Fruit fly (Drosophila melanogaster) whole organism, embryonic: ENCODE measurements around the gene Cpr11A.

Experiments
- ATbp ChIP-seq: fragments of 200-800 bp; sonication (Bioruptor generic); optimal IDR thresholded peaks from 2 replicates; lab custom pipeline; 2017; ENCODE audit warnings: missing biosample characterization, mild to moderate bottlenecking, missing genetic modification characterization, missing genetic modification reagents
- Aef1 ChIP-seq: fragments of 200-800 bp; sonication (Bioruptor generic); IDR thresholded peaks from 3 replicates; pipeline ENCODE4 v1.3.6; 2022; ENCODE audit warnings: missing biosample characterization, missing genetic modification characterization
- CG10543 ChIP-seq: fragments of 200-800 bp; sonication (Bioruptor generic); optimal IDR thresholded peaks from 3 replicates; lab custom pipeline; 2017; ENCODE audit warnings: missing biosample characterization, mild to moderate bottlenecking, missing genetic modification characterization, moderate library complexity
- CG11504 ChIP-seq: fragments of 200-800 bp; sonication (Bioruptor generic); optimal IDR thresholded peaks from 3 replicates; lab custom pipeline; 2019; ENCODE audit warnings: missing biosample characterization, mild to moderate bottlenecking, missing genetic modification characterization, moderate library complexity
- CG11696 ChIP-seq: fragments of 200-800 bp; sonication (Bioruptor generic); IDR thresholded peaks from 2 replicates; pipeline ENCODE4 v1.3.6; 2022; ENCODE audit warnings: missing biosample characterization, missing genetic modification characterization
- CG12071 ChIP-seq: fragments of 200-800 bp; sonication (Bioruptor generic); optimal IDR thresholded peaks from 3 replicates; lab custom pipeline; 2018; ENCODE audit warnings: missing biosample characterization, mild to moderate bottlenecking, missing genetic modification characterization
- CG14965 ChIP-seq: fragments of 200-800 bp; sonication (Bioruptor generic); optimal IDR thresholded peaks from 2 replicates; lab custom pipeline; 2016; ENCODE audit warnings: missing biosample characterization, missing genetic modification characterization, borderline replicate concordance
- CG16779 ChIP-seq: fragments of 200-800 bp; sonication (Bioruptor generic); IDR thresholded peaks from 2 replicates; pipeline ENCODE4 v1.3.6; 2022; ENCODE audit warnings: missing biosample characterization, missing genetic modification characterization
- CG1832 ChIP-seq: fragments of 200-800 bp; sonication (Bioruptor generic); optimal IDR thresholded peaks from 2 replicates; lab custom pipeline; 2017; ENCODE audit warnings: missing biosample characterization, mild to moderate bottlenecking, missing genetic modification characterization, inconsistent platforms
- CG2199 ChIP-seq: fragments of 200-800 bp; sonication (Bioruptor generic); IDR thresholded peaks from 3 replicates; pipeline ENCODE4 v1.3.6; 2022; ENCODE audit warnings: missing biosample characterization, missing genetic modification characterization
- CG30020 ChIP-seq: fragments of 200-800 bp; optimal IDR thresholded peaks from 2 replicates; lab custom pipeline; 2019; ENCODE audit warnings: missing biosample characterization, mild to moderate bottlenecking, missing genetic modification characterization, moderate library complexity
- CG32772 ChIP-seq: fragments of 200-800 bp; sonication (Bioruptor generic); IDR thresholded peaks from 2 replicates; pipeline ENCODE4 v1.3.6; 2022; ENCODE audit warnings: missing biosample characterization, missing genetic modification characterization
- CG3407 ChIP-seq: fragments of 200-800 bp; sonication (Bioruptor generic); optimal IDR thresholded peaks from 2 replicates; lab custom pipeline; 2018; ENCODE audit warnings: missing biosample characterization, mild to moderate bottlenecking, missing genetic modification characterization
- CG7271 ChIP-seq: fragments of 200-800 bp; sonication (Bioruptor generic); optimal IDR thresholded peaks from 2 replicates; lab custom pipeline; 2018; ENCODE audit warnings: missing biosample characterization, mild to moderate bottlenecking, missing genetic modification characterization, moderate library complexity
- CG7839 ChIP-seq: fragments of 200-800 bp; sonication (Bioruptor generic); optimal IDR thresholded peaks from 3 replicates; lab custom pipeline; 2018; ENCODE audit warnings: missing biosample characterization, mild to moderate bottlenecking, missing genetic modification characterization, moderate library complexity
- CG8478 ChIP-seq: fragments of >200 bp; optimal IDR thresholded peaks from 2 replicates; lab custom pipeline; 2018
- CG8765 ChIP-seq: fragments of 200-800 bp; sonication (Bioruptor generic); IDR thresholded peaks from 2 replicates; pipeline ENCODE4 v1.3.6; 2022; ENCODE audit warnings: missing biosample characterization, missing genetic modification characterization
- D ChIP-seq, 2 experiments: fragments of 200-800 bp in 1 of 2; fragments of >200 bp in 1 of 2; sonication (Bioruptor generic) in 1 of 2; optimal IDR thresholded peaks; 2 replicates in 1 of 2; 3 replicates in 1 of 2; lab custom pipeline; 2017; ENCODE audit warnings: mild to moderate bottlenecking in 1 of 2, missing biosample characterization in 1 of 2, missing genetic modification characterization in 1 of 2, missing genetic modification reagents in 1 of 2
- Dad ChIP-seq: fragments of 200-800 bp; sonication (Bioruptor generic); optimal IDR thresholded peaks from 3 replicates; lab custom pipeline; 2016; ENCODE audit warnings: missing biosample characterization, missing genetic modification characterization
- Doc3 ChIP-seq: fragments of 200-800 bp; sonication (Bioruptor generic); IDR thresholded peaks from 3 replicates; pipeline ENCODE4 v1.3.6; 2022; ENCODE audit warnings: missing biosample characterization, missing genetic modification characterization; ENCODE audit not compliant: partially characterized antibody
- Dp ChIP-seq: fragments of 200-800 bp; sonication (Bioruptor generic); optimal IDR thresholded peaks from 2 replicates; lab custom pipeline; 2018; ENCODE audit warnings: missing biosample characterization, mild to moderate bottlenecking, missing genetic modification characterization, moderate library complexity
- HLH3B ChIP-seq: fragments of 200-800 bp; sonication (Bioruptor generic); IDR thresholded peaks from 2 replicates; pipeline ENCODE4 v1.3.6; 2022; ENCODE audit warnings: missing biosample characterization, missing genetic modification characterization
- Hand ChIP-seq: fragments of 200-800 bp; sonication (Bioruptor generic); optimal IDR thresholded peaks from 2 replicates; lab custom pipeline; 2017; ENCODE audit warnings: mild to moderate bottlenecking, missing biosample characterization, missing genetic modification reagents, missing genetic modification characterization
- Lpt ChIP-seq: fragments of >200 bp; optimal IDR thresholded peaks from 2 replicates; lab custom pipeline; 2018; ENCODE audit warnings: missing biosample characterization, missing genetic modification characterization
- NC2α ChIP-seq: fragments of 200-800 bp; sonication (Bioruptor generic); optimal IDR thresholded peaks from 2 replicates; lab custom pipeline; 2016; ENCODE audit warnings: missing biosample characterization, missing genetic modification characterization
- Ptx1 ChIP-seq: fragments of 200-800 bp; sonication (Bioruptor generic); IDR thresholded peaks from 2 replicates; pipeline ENCODE4 v1.3.6; 2022; ENCODE audit warnings: missing biosample characterization, missing genetic modification characterization
- Spps ChIP-seq: fragments of 200-800 bp; sonication (Bioruptor generic); optimal IDR thresholded peaks from 2 replicates; lab custom pipeline; 2018; ENCODE audit warnings: missing biosample characterization, mild to moderate bottlenecking, missing genetic modification characterization
- Taf1 ChIP-seq: fragments of 200-800 bp; sonication (Bioruptor generic); IDR thresholded peaks from 2 replicates; pipeline ENCODE4 v1.3.6; 2022; ENCODE audit warnings: missing biosample characterization, missing genetic modification characterization
- ara ChIP-seq: fragments of 200-800 bp; sonication (Bioruptor generic); IDR thresholded peaks from 2 replicates; pipeline ENCODE4 v1.3.6; 2022; ENCODE audit warnings: missing biosample characterization, missing genetic modification characterization
- ase ChIP-seq: fragments of 200-800 bp; sonication (Bioruptor generic); IDR thresholded peaks from 3 replicates; pipeline ENCODE4 v1.3.6; 2022; ENCODE audit warnings: missing biosample characterization, missing genetic modification characterization
- ash1 ChIP-seq: fragments of 200-800 bp; sonication (Bioruptor generic); optimal IDR thresholded peaks from 2 replicates; lab custom pipeline; 2018; ENCODE audit warnings: missing biosample characterization, mild to moderate bottlenecking, missing genetic modification characterization
- ato ChIP-seq: fragments of 200-800 bp; sonication (Bioruptor generic); IDR thresholded peaks from 2 replicates; pipeline ENCODE4 v1.3.6; 2022; ENCODE audit warnings: missing biosample characterization, missing genetic modification characterization; ENCODE audit not compliant: partially characterized antibody
- btn ChIP-seq: fragments of 200-800 bp; sonication (Bioruptor generic); optimal IDR thresholded peaks from 2 replicates; lab custom pipeline; 2016; ENCODE audit warnings: missing biosample characterization, missing genetic modification characterization
- cwo ChIP-seq: fragments of 200-800 bp; sonication (Bioruptor generic); optimal IDR thresholded peaks from 3 replicates; lab custom pipeline; 2017; ENCODE audit warnings: missing biosample characterization, missing genetic modification characterization, mild to moderate bottlenecking, moderate library complexity, missing genetic modification reagents
- danr ChIP-seq: fragments of 200-800 bp; sonication (Bioruptor generic); IDR thresholded peaks from 2 replicates; pipeline ENCODE4 v1.3.6; 2022; ENCODE audit warnings: missing biosample characterization, missing genetic modification characterization
- dpn ChIP-seq, 2 experiments: fragments of 200-800 bp; sonication (Bioruptor generic); optimal IDR thresholded peaks; 3 replicates each; lab custom pipeline; 2016; ENCODE audit warnings: missing biosample characterization in 2 of 2, missing genetic modification characterization in 2 of 2
- dysf ChIP-seq: fragments of 200-800 bp; sonication (Bioruptor generic); IDR thresholded peaks from 3 replicates; pipeline ENCODE4 v1.3.6; 2022; ENCODE audit warnings: missing biosample characterization, missing genetic modification characterization
- emc ChIP-seq: fragments of 200-800 bp; sonication (Bioruptor generic); optimal IDR thresholded peaks from 2 replicates; lab custom pipeline; 2016; ENCODE audit warnings: missing biosample characterization, missing genetic modification characterization
- en ChIP-seq: fragments of 200-800 bp; sonication (Bioruptor generic); optimal IDR thresholded peaks from 2 replicates; lab custom pipeline; 2016; ENCODE audit warnings: missing biosample characterization, missing genetic modification characterization
- fd3F ChIP-seq: fragments of 200-800 bp; sonication (Bioruptor generic); optimal IDR thresholded peaks from 2 replicates; lab custom pipeline; 2018; ENCODE audit warnings: missing biosample characterization, mild to moderate bottlenecking, missing genetic modification characterization, moderate library complexity
- gfzf ChIP-seq: fragments of 200-800 bp; sonication (Bioruptor generic); optimal IDR thresholded peaks from 2 replicates; lab custom pipeline; 2016; ENCODE audit warnings: missing biosample characterization, mild to moderate bottlenecking, missing genetic modification characterization, moderate library complexity
- gt ChIP-seq: fragments of 200-800 bp; sonication (Bioruptor generic); IDR thresholded peaks from 2 replicates; pipeline ENCODE4 v1.3.6; 2022; ENCODE audit warnings: missing biosample characterization, missing genetic modification characterization
- hth ChIP-seq: fragments of >200 bp; optimal IDR thresholded peaks from 2 replicates; lab custom pipeline; 2017; ENCODE audit warnings: inconsistent platforms
- kni ChIP-seq: fragments of 200-800 bp; sonication (Bioruptor generic); optimal IDR thresholded peaks from 3 replicates; lab custom pipeline; 2017; ENCODE audit warnings: mild to moderate bottlenecking, missing biosample characterization, missing genetic modification reagents, missing genetic modification characterization
- lbe ChIP-seq: fragments of 200-800 bp; sonication (Bioruptor generic); optimal IDR thresholded peaks from 2 replicates; lab custom pipeline; 2016; ENCODE audit warnings: missing biosample characterization, mild to moderate bottlenecking, missing genetic modification characterization
- otp ChIP-seq: fragments of 200-800 bp; sonication (Bioruptor generic); IDR thresholded peaks from 3 replicates; pipeline ENCODE4, ENCODE4 v1.3.6; 2022; ENCODE audit warnings: missing biosample characterization, missing genetic modification characterization
- pita ChIP-seq: fragments of 200-800 bp; sonication (Bioruptor generic); optimal IDR thresholded peaks from 2 replicates; lab custom pipeline; 2017; ENCODE audit warnings: missing biosample characterization, mild to moderate bottlenecking, missing genetic modification characterization
- pzg ChIP-seq: fragments of 200-800 bp; sonication (Bioruptor generic); optimal IDR thresholded peaks from 3 replicates; lab custom pipeline; 2018; ENCODE audit warnings: missing biosample characterization, mild to moderate bottlenecking, missing genetic modification characterization, moderate library complexity
- sens-2 ChIP-seq: fragments of 200-800 bp; sonication (Bioruptor generic); IDR thresholded peaks from 2 replicates; pipeline ENCODE4 v1.3.6; 2022; ENCODE audit warnings: missing biosample characterization, missing genetic modification characterization
- slou ChIP-seq: fragments of 200-800 bp; sonication (Bioruptor generic); optimal IDR thresholded peaks from 3 replicates; lab custom pipeline; 2016; ENCODE audit warnings: missing biosample characterization, missing genetic modification characterization
- slp2 ChIP-seq: fragments of 200-800 bp; sonication (Bioruptor generic); optimal IDR thresholded peaks from 2 replicates; lab custom pipeline; 2016; ENCODE audit warnings: missing biosample characterization, missing genetic modification characterization
- wdn ChIP-seq: fragments of 200-800 bp; sonication (Bioruptor generic); IDR thresholded peaks from 2 replicates; pipeline ENCODE4 v1.3.6; 2022; ENCODE audit warnings: missing biosample characterization, missing genetic modification characterization

The Cpr11A gene

dm6 chrX:12469778-12470177 is 17.0 kb upstream of the Cpr11A start (continued):
- TF ChIP-seq Doc3 (GFP tag; lab: Robert Waterston, UW), result no peak
- TF ChIP-seq CG12071 (GFP tag; lab: Kevin White, UChicago), result no peak
- TF ChIP-seq Ptx1, result peak; percentile 53
- TF ChIP-seq gt, result no peak
- no peak for TF ChIP-seq Hand (GFP tag; lab: Kevin White, UChicago)
- TF ChIP-seq Aef1, result peak; percentile 55
- TF ChIP-seq kni (GFP tag; lab: Kevin White, UChicago), result no peak
- TF ChIP-seq NC2α (GFP tag; lab: Kevin White, UChicago), result no peak
- TF ChIP-seq CG30020 (tag; lab: Kevin White, UChicago), result no peak
- no peak for TF ChIP-seq CG8765 (GFP tag; lab: Robert Waterston, UW)
- no peak for TF ChIP-seq CG2199 (GFP tag; lab: Robert Waterston, UW)
- peak; percentile 83 for TF ChIP-seq CG11696 (GFP tag; lab: Robert Waterston, UW)
- no peak for TF ChIP-seq CG3407
- no peak for TF ChIP-seq lbe (GFP tag; lab: Kevin White, UChicago)
- TF ChIP-seq pita (GFP tag; lab: Kevin White, UChicago), result no peak
- no peak for TF ChIP-seq gfzf (GFP tag; lab: Kevin White, UChicago)
- TF ChIP-seq emc (GFP tag; lab: Kevin White, UChicago), result no peak
- TF ChIP-seq sens-2 (GFP tag; lab: Robert Waterston, UW), result no peak
- TF ChIP-seq slou (GFP tag; lab: Kevin White, UChicago), result no peak
- TF ChIP-seq ash1 (GFP tag; lab: Kevin White, UChicago), result no peak
- no peak for TF ChIP-seq CG14965
- TF ChIP-seq fd3F (GFP tag; lab: Kevin White, UChicago), result peak; percentile 24
- peak; percentile 64 to 65 for TF ChIP-seq dpn (GFP tag; optimal IDR thresholded peaks at IDR 0.05; lab: Kevin White, UChicago)
- TF ChIP-seq cwo (GFP tag; lab: Kevin White, UChicago), result peak; percentile 51
- TF ChIP-seq CG32772 (GFP tag; lab: Robert Waterston, UW), result no peak; the same call in none of the 2 replicates
- no peak for TF ChIP-seq CG16779 (GFP tag; lab: Robert Waterston, UW)
- TF ChIP-seq ATbp, result peak; percentile 10
- peak; percentile 23 for TF ChIP-seq slp2 (GFP tag; lab: Kevin White, UChicago)
- TF ChIP-seq D (optimal IDR thresholded peaks at IDR 0.05; lab: Kevin White, UChicago), result no peak
- TF ChIP-seq D (GFP tag; optimal IDR thresholded peaks at IDR 0.05; lab: Kevin White, UChicago), result peak; percentile 16
- no peak for TF ChIP-seq Dad (GFP tag; lab: Kevin White, UChicago)
- no peak for TF ChIP-seq pzg
- no peak for TF ChIP-seq Lpt (GFP tag; lab: Kevin White, UChicago)
- TF ChIP-seq wdn (GFP tag; lab: Robert Waterston, UW), result peak; percentile 57
- no peak for TF ChIP-seq CG1832 (GFP tag; lab: Kevin White, UChicago)
- no peak for TF ChIP-seq CG7271 (tag; lab: Kevin White, UChicago)
- TF ChIP-seq CG10543 (GFP tag; lab: Kevin White, UChicago), result no peak
- peak; percentile 65; the same call in 2 of the 3 replicates for TF ChIP-seq dysf (GFP tag; lab: Robert Waterston, UW)
- TF ChIP-seq CG7839 (tag; lab: Kevin White, UChicago), result peak; percentile 60
- peak; percentile 32 for TF ChIP-seq en (GFP tag; lab: Kevin White, UChicago)
- TF ChIP-seq danr (GFP tag; lab: Robert Waterston, UW), result no peak
- TF ChIP-seq CG8478 (lab: Kevin White, UChicago), result no peak
- TF ChIP-seq otp (GFP tag; lab: Robert Waterston, UW), result no peak
- TF ChIP-seq CG11504 (tag; lab: Kevin White, UChicago), result peak; percentile 73
- TF ChIP-seq hth (lab: Kevin White, UChicago), result no peak
- no peak for TF ChIP-seq btn (GFP tag; lab: Kevin White, UChicago)
- no peak for TF ChIP-seq ato
- peak; percentile 43; the same call in 1 of the 2 replicates for TF ChIP-seq Taf1 (GFP tag; lab: Robert Waterston, UW)
- peak; percentile 46 for TF ChIP-seq HLH3B
- TF ChIP-seq Dp (GFP tag; lab: Kevin White, UChicago), result no peak
- TF ChIP-seq Spps (tag; lab: Kevin White, UChicago), result no peak
- TF ChIP-seq ara (GFP tag; lab: Robert Waterston, UW), result no peak
- no peak for TF ChIP-seq ase (GFP tag; lab: Robert Waterston, UW)
